Worm (Caenorhabditis elegans) whole organism, mixed stage, embryonic: ENCODE measurements around the gene C29F3.7.

Experiments
- M03D4.4 ChIP-seq: sonication (generic microtip); optimal IDR thresholded peaks from 2 replicates; lab custom pipeline; 2017; ENCODE audit warnings: mild to moderate bottlenecking, missing genetic modification characterization, missing compliant biosample characterization
- bed-3 ChIP-seq: fragments of 200-800 bp; sonication (Bioruptor generic); optimal IDR thresholded peaks from 3 replicates; lab custom pipeline; 2018; ENCODE audit warnings: mild to moderate bottlenecking, missing genetic modification characterization, moderate library complexity, missing compliant biosample characterization
- blmp-1 ChIP-seq: fragments of 150-350 bp; optimal IDR thresholded peaks from 2 replicates; lab custom pipeline; 2014; ENCODE audit warnings: missing biosample characterization, missing genetic modification characterization
- ceh-39 ChIP-seq: fragments of 150-350 bp; optimal IDR thresholded peaks from 2 replicates; lab custom pipeline; 2014; ENCODE audit warnings: missing biosample characterization, missing genetic modification characterization
- ceh-43 ChIP-seq: fragments of 200-800 bp; sonication (Bioruptor generic); optimal IDR thresholded peaks from 2 replicates; lab custom pipeline; 2018; ENCODE audit warnings: mild to moderate bottlenecking, missing genetic modification characterization, moderate library complexity, missing compliant biosample characterization
- ceh-83 ChIP-seq: fragments of 200-800 bp; sonication (Bioruptor generic); optimal IDR thresholded peaks from 2 replicates; lab custom pipeline; 2018; ENCODE audit warnings: mild to moderate bottlenecking, missing genetic modification characterization, missing compliant biosample characterization
- drap-1 ChIP-seq: fragments of 200-800 bp; sonication (Bioruptor generic); optimal IDR thresholded peaks from 3 replicates; lab custom pipeline; 2018; ENCODE audit warnings: mild to moderate bottlenecking, missing genetic modification characterization, missing compliant biosample characterization
- elt-1 ChIP-seq: sonication (generic microtip); optimal IDR thresholded peaks from 2 replicates; lab custom pipeline; 2017; ENCODE audit warnings: missing genetic modification characterization, mild to moderate bottlenecking, missing compliant biosample characterization, antibody characterized with exemption, moderate library complexity, borderline replicate concordance; ENCODE audit not compliant: insufficient read depth
- elt-3 ChIP-seq: fragments of 150-350 bp; optimal IDR thresholded peaks from 2 replicates; lab custom pipeline; 2014; ENCODE audit warnings: missing biosample characterization, missing genetic modification characterization
- flh-1 ChIP-seq: fragments of 200-800 bp; sonication (Bioruptor generic); optimal IDR thresholded peaks from 2 replicates; lab custom pipeline; 2018; ENCODE audit warnings: mild to moderate bottlenecking, missing genetic modification characterization, moderate library complexity, missing compliant biosample characterization
- ham-2 ChIP-seq: fragments of 200-800 bp; sonication (Bioruptor generic); optimal IDR thresholded peaks from 2 replicates; lab custom pipeline; 2018; ENCODE audit warnings: mild to moderate bottlenecking, missing genetic modification characterization, missing compliant biosample characterization
- hlh-1 ChIP-seq: fragments of 150-350 bp; optimal IDR thresholded peaks from 2 replicates; lab custom pipeline; 2014; ENCODE audit warnings: missing biosample characterization, missing genetic modification reagents, missing genetic modification characterization
- lin-13 ChIP-seq: fragments of 150-350 bp; optimal IDR thresholded peaks from 2 replicates; lab custom pipeline; 2014; ENCODE audit warnings: missing biosample characterization, missing genetic modification characterization
- lsy-2 ChIP-seq: fragments of 150-350 bp; optimal IDR thresholded peaks from 2 replicates; lab custom pipeline; 2014; ENCODE audit warnings: missing biosample characterization, missing genetic modification characterization
- mep-1 ChIP-seq: fragments of 150-350 bp; optimal IDR thresholded peaks from 2 replicates; lab custom pipeline; 2017; ENCODE audit warnings: missing biosample characterization, missing genetic modification reagents, missing genetic modification characterization, inconsistent platforms
- mls-2 ChIP-seq: sonication (generic microtip); optimal IDR thresholded peaks from 2 replicates; lab custom pipeline; 2016; ENCODE audit warnings: mild to moderate bottlenecking, missing genetic modification characterization, moderate library complexity, missing compliant biosample characterization
- nhr-2 ChIP-seq: fragments of 150-350 bp; optimal IDR thresholded peaks from 2 replicates; lab custom pipeline; 2014; ENCODE audit warnings: missing biosample characterization, missing genetic modification characterization
- nhr-237 ChIP-seq: fragments of 150-350 bp; optimal IDR thresholded peaks from 2 replicates; lab custom pipeline; 2014; ENCODE audit warnings: missing biosample characterization, missing genetic modification characterization
- nhr-28 ChIP-seq: fragments of 150-350 bp; optimal IDR thresholded peaks from 2 replicates; lab custom pipeline; 2014; ENCODE audit warnings: missing biosample characterization, missing genetic modification characterization
- nhr-76 ChIP-seq: sonication (generic microtip); optimal IDR thresholded peaks from 2 replicates; lab custom pipeline; 2017; ENCODE audit warnings: missing biosample characterization, missing genetic modification characterization
- pha-4 ChIP-seq: fragments of 150-350 bp; optimal IDR thresholded peaks from 2 replicates; lab custom pipeline; 2018; ENCODE audit warnings: missing biosample characterization, missing genetic modification reagents, missing genetic modification characterization
- sem-2 ChIP-seq: fragments of 200-800 bp; sonication (Bioruptor generic); optimal IDR thresholded peaks from 2 replicates; lab custom pipeline; 2018; ENCODE audit warnings: mild to moderate bottlenecking, missing genetic modification characterization, missing compliant biosample characterization
- sptf-1 ChIP-seq: sonication (generic microtip); optimal IDR thresholded peaks from 2 replicates; lab custom pipeline; 2017; ENCODE audit warnings: mild to moderate bottlenecking, missing genetic modification characterization, moderate library complexity, missing compliant biosample characterization
- tbx-8 ChIP-seq: fragments of 200-800 bp; sonication (Bioruptor generic); optimal IDR thresholded peaks from 2 replicates; lab custom pipeline; 2018; ENCODE audit warnings: mild to moderate bottlenecking, missing genetic modification characterization, moderate library complexity, missing compliant biosample characterization
- unc-120 ChIP-seq: sonication (generic microtip); optimal IDR thresholded peaks from 2 replicates; lab custom pipeline; 2017; ENCODE audit warnings: missing genetic modification characterization, missing compliant biosample characterization; ENCODE audit not compliant: poor library complexity, severe bottlenecking
- unc-62 ChIP-seq: fragments of 150-350 bp; optimal IDR thresholded peaks from 2 replicates; lab custom pipeline; 2014; ENCODE audit warnings: missing biosample characterization, missing genetic modification reagents, missing genetic modification characterization
- zip-8 ChIP-seq: fragments of 150-350 bp; optimal IDR thresholded peaks from 2 replicates; lab custom pipeline; 2014; ENCODE audit warnings: missing biosample characterization, missing genetic modification characterization
- ztf-11 ChIP-seq: fragments of 150-350 bp; optimal IDR thresholded peaks from 2 replicates; lab custom pipeline; 2014; ENCODE audit warnings: missing biosample characterization, missing genetic modification characterization

Gene C29F3.7

ce11 chrV:15330314-15330713 is 24.4 kb upstream of the C29F3.7 start, which contains the start of gene srh-295:
TSS of gene srh-295 (plus strand) at chrV:15330614.
- TF ChIP-seq zip-8 (tag; lab: Kevin White, UChicago) = peak; percentile 70
- TF ChIP-seq ceh-39 = no peak
- no peak for TF ChIP-seq bed-3 (GFP tag; lab: Kevin White, UChicago)
- no peak for TF ChIP-seq drap-1 (GFP tag; lab: Kevin White, UChicago)
- no peak for TF ChIP-seq flh-1 (GFP tag; lab: Kevin White, UChicago)

ce11 chrV:15332851-15333250 is 21.9 kb upstream of the C29F3.7 start, which contains the start of gene srw-113:
TSS of gene srw-113 (plus strand) at chrV:15333151.
- TF ChIP-seq ceh-43 (GFP tag; lab: Kevin White, UChicago) (no peak), lsy-2 (tag; lab: Kevin White, UChicago) (no peak), mep-1 (no peak), nhr-76 (no peak), ztf-11 (no peak), sptf-1 (no peak), unc-120 (tag; lab: Kevin White, UChicago) (no peak), blmp-1 (tag; lab: Kevin White, UChicago) (no peak)

ce11 chrV:15337405-15337804 is 17.3 kb upstream of the C29F3.7 start, which contains the start of gene wrt-7:
TSS of gene wrt-7 (minus strand) at chrV:15337505.
- TF ChIP-seq ztf-11 (no peak), sem-2 (no peak), ceh-83 (GFP tag; lab: Kevin White, UChicago) (no peak), ceh-43 (GFP tag; lab: Kevin White, UChicago) (no peak), nhr-2 (tag; lab: Kevin White, UChicago) (no peak), hlh-1 (tag; lab: Kevin White, UChicago) (no peak), drap-1 (GFP tag; lab: Kevin White, UChicago) (no peak), nhr-76 (no peak), flh-1 (GFP tag; lab: Kevin White, UChicago) (no peak), nhr-28 (tag; lab: Kevin White, UChicago) (no peak), elt-3 (tag; lab: Kevin White, UChicago) (no peak)
- TF ChIP-seq, all 35 proteins: peak for 0

- TF ChIP-seq bed-3 (GFP tag; lab: Kevin White, UChicago) = no peak
Measured at ce11 chrV:15339363-15339762, 15.3 kb upstream of the C29F3.7 start, which contains the start of gene clec-228. TSS of gene clec-228 (minus strand) at chrV:15339463.

ce11 chrV:15341404-15341803 is 13.3 kb upstream of the C29F3.7 start, which contains the start of gene clec-229:
TSS of gene clec-229 (minus strand) at chrV:15341504.
- TF ChIP-seq lin-13 (tag; lab: Kevin White, UChicago) (no peak), tbx-8 (GFP tag; lab: Kevin White, UChicago) (no peak), elt-3 (tag; lab: Kevin White, UChicago) (no peak), mls-2 (tag; lab: Kevin White, UChicago) (no peak), mep-1 (no peak), nhr-2 (tag; lab: Kevin White, UChicago) (no peak)

- TF ChIP-seq elt-3 (tag; lab: Kevin White, UChicago) (no peak), unc-62 (no peak), blmp-1 (tag; lab: Kevin White, UChicago) (no peak), nhr-237 (tag; lab: Kevin White, UChicago) (no peak), ham-2 (GFP tag; lab: Kevin White, UChicago) (no peak), lin-13 (tag; lab: Kevin White, UChicago) (no peak), pha-4 (tag; lab: Kevin White, UChicago) (no peak), hlh-1 (tag; lab: Kevin White, UChicago) (no peak), ceh-83 (GFP tag; lab: Kevin White, UChicago) (no peak), lsy-2 (tag; lab: Kevin White, UChicago) (no peak), ceh-39 (no peak)
Measured at ce11 chrV:15344481-15344880, 10.2 kb upstream of the C29F3.7 start, which contains the start of gene wrt-8. TSS of gene wrt-8 (minus strand) at chrV:15344581.

- TF ChIP-seq sptf-1 = no peak
- no peak for TF ChIP-seq lin-13 (tag; lab: Kevin White, UChicago)
- no peak for TF ChIP-seq blmp-1 (tag; lab: Kevin White, UChicago)
- no peak for TF ChIP-seq M03D4.4
- TF ChIP-seq elt-1 (tag; lab: Kevin White, UChicago) = no peak
- TF ChIP-seq drap-1 (GFP tag; lab: Kevin White, UChicago) = no peak
Measured at ce11 chrV:15347292-15347691, 7.4 kb upstream of the C29F3.7 start, which contains the start of gene C29F3.3. TSS of gene C29F3.3 (minus strand) at chrV:15347392.
